Worm (Caenorhabditis elegans) whole organism, L1 larva: ENCODE results near the gene cpna-5.
A peak's percentile ranks its signal among the peaks of the same experiment; 100 is the strongest.

Source experiments
- F16B12.6 ChIP-seq: fragments of 150-350 bp; optimal IDR thresholded peaks from 2 replicates; lab custom pipeline; 2014; ENCODE audit warnings: missing biosample characterization, missing genetic modification characterization
- aha-1 ChIP-seq: fragments of 150-350 bp; optimal IDR thresholded peaks from 2 replicates; lab custom pipeline; 2014; ENCODE audit warnings: missing biosample characterization, missing genetic modification characterization
- blmp-1 ChIP-seq: fragments of 150-350 bp; optimal IDR thresholded peaks from 2 replicates; lab custom pipeline; 2014; ENCODE audit warnings: missing biosample characterization, missing genetic modification characterization
- ceh-63 ChIP-seq: fragments of 200-800 bp; sonication (Bioruptor generic); optimal IDR thresholded peaks from 2 replicates; lab custom pipeline; 2018; ENCODE audit warnings: mild to moderate bottlenecking, missing genetic modification characterization, missing compliant biosample characterization
- ceh-82 ChIP-seq, 3 experiments: fragments of 150-350 bp in 1 of 3; sonication (generic microtip) in 2 of 3; optimal IDR thresholded peaks; 2 replicates each; lab custom pipeline; 2014 to 2017; ENCODE audit warnings: missing biosample characterization in 3 of 3, missing genetic modification characterization in 3 of 3
- dpl-1 ChIP-seq, 3 experiments: fragments of 150-350 bp in 2 of 3; sonication (generic microtip) in 1 of 3; optimal IDR thresholded peaks; 2 replicates each; lab custom pipeline; 2014 to 2017; ENCODE audit warnings: missing biosample characterization in 3 of 3, missing genetic modification characterization in 3 of 3, missing genetic modification reagents in 3 of 3
- efl-1 ChIP-seq, 4 experiments: fragments of 150-350 bp; optimal IDR thresholded peaks in 3 of 4; peaks in 1 of 4; 1 replicate in 1 of 4; 2 replicates in 3 of 4; lab custom pipeline; 2014; ENCODE audit warnings: missing biosample characterization in 2 of 4, missing genetic modification characterization in 2 of 4, missing genetic modification reagents in 2 of 4
- elt-2 ChIP-seq: sonication (generic microtip); optimal IDR thresholded peaks from 2 replicates; lab custom pipeline; 2016; ENCODE audit warnings: missing genetic modification characterization, mild to moderate bottlenecking, inconsistent platforms, missing compliant biosample characterization, missing genetic modification reagents
- ets-5 ChIP-seq: fragments of 200-800 bp; sonication (Bioruptor generic); IDR thresholded peaks from 2 replicates; pipeline ENCODE4 v1.3.6; 2022; ENCODE audit warnings: missing genetic modification characterization, missing compliant biosample characterization
- fkh-10 ChIP-seq: sonication (generic microtip); optimal IDR thresholded peaks from 2 replicates; lab custom pipeline; 2017; ENCODE audit warnings: missing biosample characterization, missing genetic modification reagents, missing genetic modification characterization
- grh-1 ChIP-seq: fragments of 200-800 bp; sonication (Bioruptor generic); IDR thresholded peaks from 2 replicates; pipeline ENCODE4 v1.3.6; 2022; ENCODE audit warnings: missing genetic modification reagents, missing genetic modification characterization, missing compliant biosample characterization
- jun-1 ChIP-seq: fragments of 150-350 bp; optimal IDR thresholded peaks from 2 replicates; lab custom pipeline; 2014; ENCODE audit warnings: missing biosample characterization, missing genetic modification reagents, missing genetic modification characterization
- lin-14 ChIP-seq: fragments of 200-800 bp; sonication (Bioruptor generic); optimal IDR thresholded peaks from 2 replicates; lab custom pipeline; 2018; ENCODE audit warnings: mild to moderate bottlenecking, missing genetic modification characterization, moderate library complexity, missing compliant biosample characterization
- lin-35 ChIP-seq, 2 experiments: fragments of 150-350 bp; optimal IDR thresholded peaks; 2 replicates each; lab custom pipeline; 2014; ENCODE audit warnings: missing biosample characterization in 2 of 2, missing genetic modification characterization in 2 of 2, missing genetic modification reagents in 2 of 2
- lir-3 ChIP-seq: sonication (generic microtip); optimal IDR thresholded peaks from 2 replicates; lab custom pipeline; 2016; ENCODE audit warnings: mild to moderate bottlenecking, missing genetic modification characterization, moderate library complexity, missing compliant biosample characterization; ENCODE audit not compliant: poor library complexity
- lsy-2 ChIP-seq, 2 experiments: fragments of 150-350 bp; optimal IDR thresholded peaks; 2 replicates each; lab custom pipeline; 2014; ENCODE audit warnings: missing biosample characterization in 2 of 2, missing genetic modification characterization in 2 of 2
- mdl-1 ChIP-seq, 2 experiments: fragments of 150-350 bp; optimal IDR thresholded peaks; 2 replicates each; lab custom pipeline; 2014 to 2017; ENCODE audit warnings: missing biosample characterization in 2 of 2, missing genetic modification characterization in 2 of 2, inconsistent platforms in 1 of 2
- mef-2 ChIP-seq: fragments of 150-350 bp; optimal IDR thresholded peaks from 2 replicates; lab custom pipeline; 2014; ENCODE audit warnings: missing biosample characterization, missing genetic modification characterization
- nhr-12 ChIP-seq: sonication (generic microtip); optimal IDR thresholded peaks from 2 replicates; lab custom pipeline; 2017; ENCODE audit warnings: missing biosample characterization, missing genetic modification characterization
- nhr-20 ChIP-seq: sonication (generic microtip); optimal IDR thresholded peaks from 2 replicates; lab custom pipeline; 2016; ENCODE audit warnings: mild to moderate bottlenecking, missing genetic modification characterization, missing compliant biosample characterization
- nhr-237 ChIP-seq: fragments of 150-350 bp; optimal IDR thresholded peaks from 2 replicates; lab custom pipeline; 2014; ENCODE audit warnings: missing biosample characterization, missing genetic modification characterization
- nhr-47 ChIP-seq: sonication (generic microtip); optimal IDR thresholded peaks from 2 replicates; lab custom pipeline; 2016; ENCODE audit warnings: mild to moderate bottlenecking, missing genetic modification characterization, moderate library complexity, missing compliant biosample characterization
- nhr-77 ChIP-seq: fragments of 150-350 bp; optimal IDR thresholded peaks from 2 replicates; lab custom pipeline; 2014; ENCODE audit warnings: missing biosample characterization, missing genetic modification characterization
- nhr-84 ChIP-seq: sonication (generic microtip); optimal IDR thresholded peaks from 2 replicates; lab custom pipeline; 2017; ENCODE audit warnings: missing biosample characterization, missing genetic modification characterization
- nhr-90 ChIP-seq: sonication (generic microtip); optimal IDR thresholded peaks from 2 replicates; lab custom pipeline; 2016; ENCODE audit warnings: mild to moderate bottlenecking, missing genetic modification characterization, missing compliant biosample characterization; ENCODE audit not compliant: poor library complexity
- pax-3 ChIP-seq: fragments of 200-800 bp; sonication (Bioruptor generic); optimal IDR thresholded peaks from 2 replicates; lab custom pipeline; 2018; ENCODE audit warnings: mild to moderate bottlenecking, missing genetic modification characterization, moderate library complexity, missing compliant biosample characterization
- snu-23 ChIP-seq: sonication (generic microtip); optimal IDR thresholded peaks from 2 replicates; lab custom pipeline; 2016; ENCODE audit warnings: missing genetic modification characterization, missing compliant biosample characterization
- sox-4 ChIP-seq: sonication (generic microtip); optimal IDR thresholded peaks from 2 replicates; lab custom pipeline; 2016; ENCODE audit warnings: missing genetic modification characterization, missing compliant biosample characterization
- swsn-7 ChIP-seq: sonication (generic microtip); optimal IDR thresholded peaks from 2 replicates; lab custom pipeline; 2016; ENCODE audit warnings: missing genetic modification characterization, missing compliant biosample characterization
- tlp-1 ChIP-seq: fragments of 150-350 bp; optimal IDR thresholded peaks from 2 replicates; lab custom pipeline; 2014; ENCODE audit warnings: missing biosample characterization, missing genetic modification characterization
- unc-130 ChIP-seq: fragments of 150-350 bp; optimal IDR thresholded peaks from 2 replicates; lab custom pipeline; 2017; ENCODE audit warnings: missing biosample characterization, missing genetic modification characterization, inconsistent platforms
- unc-30 ChIP-seq: sonication (generic microtip); optimal IDR thresholded peaks from 2 replicates; lab custom pipeline; 2017; ENCODE audit warnings: missing biosample characterization, missing genetic modification characterization
- ztf-11 ChIP-seq, 2 experiments: sonication (generic microtip); optimal IDR thresholded peaks; 2 replicates each; lab custom pipeline; 2016 to 2017; ENCODE audit warnings: missing genetic modification characterization in 2 of 2, missing biosample characterization in 1 of 2, missing compliant biosample characterization in 1 of 2

Gene cpna-5

ce11 chrII:7699009-7699408, 19.4 kb downstream of the cpna-5 start, which contains the start of the genes moa-2 and cdk-11.1 (continued):
- TF ChIP-seq snu-23 (GFP tag; lab: Kevin White, UChicago): peak; percentile 14
- no peak for TF ChIP-seq sox-4
- peak in 1 of 3 experiments; percentile 1 for TF ChIP-seq ceh-82 (tag; optimal IDR thresholded peaks at IDR 0.05; lab: Kevin White, UChicago)
- peak; percentile 18 to 51 (median 30) for TF ChIP-seq dpl-1 (GFP tag; optimal IDR thresholded peaks at IDR 0.05; lab: Kevin White, UChicago)
- TF ChIP-seq F16B12.6 (tag; lab: Kevin White, UChicago): peak; percentile 78
- TF ChIP-seq nhr-47 (tag; lab: Kevin White, UChicago): no peak
- no peak for TF ChIP-seq ztf-11 (tag; optimal IDR thresholded peaks at IDR 0.05; lab: Kevin White, UChicago)
- TF ChIP-seq blmp-1 (tag; lab: Kevin White, UChicago): peak; percentile 34
- TF ChIP-seq unc-30: no peak
- TF ChIP-seq pax-3 (tag; lab: Kevin White, UChicago): no peak
- peak; percentile 88 to 98 for TF ChIP-seq lsy-2 (tag; optimal IDR thresholded peaks at IDR 0.05; lab: Kevin White, UChicago)

ce11 chrII:7698406-7698805, 20.0 kb downstream of the cpna-5 start, which contains the start of gene B0495.5:
Gene B0495.5 (minus strand): TSS chrII:7698506.
- TF ChIP-seq nhr-84 (tag; lab: Kevin White, UChicago): no peak
- TF ChIP-seq tlp-1: no peak
- TF ChIP-seq jun-1: no peak
- TF ChIP-seq, all 84 proteins: peak for 0

ce11 chrII:7697156-7697555, 21.2 kb downstream of the cpna-5 start:
- TF ChIP-seq swsn-7 (tag; lab: Kevin White, UChicago) (no peak), lir-3 (no peak), nhr-20 (no peak), nhr-77 (tag; lab: Kevin White, UChicago) (no peak), ets-5 (no peak), F16B12.6 (tag; lab: Kevin White, UChicago) (no peak), mdl-1 (tag; optimal IDR thresholded peaks at IDR 0.05; lab: Kevin White, UChicago) (no peak), grh-1 (GFP tag; lab: Robert Waterston, UW) (no peak), unc-130 (no peak), nhr-237 (tag; lab: Kevin White, UChicago) (no peak)

ce11 chrII:7695636-7696035, 22.8 kb downstream of the cpna-5 start:
- TF ChIP-seq nhr-20: peak; percentile 24
- peak in 1 of 2 experiments; percentile 24 for TF ChIP-seq lin-35 (GFP tag; optimal IDR thresholded peaks at IDR 0.05; lab: Kevin White, UChicago)
- TF ChIP-seq tlp-1: peak; percentile 36
- TF ChIP-seq efl-1 (optimal IDR thresholded peaks at IDR 0.05; lab: Kevin White, UChicago): no peak
- TF ChIP-seq efl-1 (GFP tag; optimal IDR thresholded peaks at IDR 0.05 in 1 of 2; lab: Kevin White, UChicago): no peak
- peak; percentile 20 for TF ChIP-seq nhr-90 (tag; lab: Kevin White, UChicago)
- peak; percentile 33 for TF ChIP-seq lin-14 (GFP tag; lab: Kevin White, UChicago)
- TF ChIP-seq elt-2: peak; percentile 95
- no peak for TF ChIP-seq nhr-12 (tag; lab: Kevin White, UChicago)
- TF ChIP-seq sox-4: no peak

- TF ChIP-seq fkh-10: no peak
- no peak for TF ChIP-seq mef-2 (tag; lab: Kevin White, UChicago)
- no peak for TF ChIP-seq nhr-47 (tag; lab: Kevin White, UChicago)
- TF ChIP-seq elt-2: peak; percentile 56
- TF ChIP-seq efl-1 (optimal IDR thresholded peaks at IDR 0.05; lab: Kevin White, UChicago): no peak
- no peak for TF ChIP-seq efl-1 (GFP tag; optimal IDR thresholded peaks at IDR 0.05 in 1 of 2; lab: Kevin White, UChicago)
- no peak for TF ChIP-seq aha-1 (tag; lab: Kevin White, UChicago)
- no peak for TF ChIP-seq ceh-63 (GFP tag; lab: Kevin White, UChicago)
Observed at ce11 chrII:7694745-7695144, 23.6 kb downstream of the cpna-5 start.
